Fruit fly (Drosophila melanogaster) whole organism: Measurements from ENCODE around the gene SPR.

Experiments
- CG8478 ChIP-seq: fragments of >200 bp; optimal IDR thresholded peaks from 2 replicates; lab custom pipeline; 2018; ENCODE audit warnings: inconsistent platforms
- Dll ChIP-seq: fragments of >200 bp; optimal IDR thresholded peaks from 2 replicates; lab custom pipeline; 2017
- pan ChIP-seq: fragments of >200 bp; optimal IDR thresholded peaks from 2 replicates; lab custom pipeline; 2017
- psq ChIP-seq: fragments of >200 bp; optimal IDR thresholded peaks from 2 replicates; lab custom pipeline; 2017
- usp ChIP-seq: fragments of >200 bp; optimal IDR thresholded peaks from 2 replicates; lab custom pipeline; 2017; ENCODE audit warnings: missing biosample characterization, missing genetic modification characterization, mixed read lengths

- TF ChIP-seq pan (lab: Kevin White, UChicago) (no peak), psq (lab: Kevin White, UChicago) (no peak), CG8478 (lab: Kevin White, UChicago) (no peak), Dll (lab: Kevin White, UChicago) (no peak), usp (GFP tag; lab: Kevin White, UChicago) (no peak)
These were observed 54.7 kb downstream of the SPR start, which contains the start of the genes CG32762 and CG4151 for dm6 chrX:5501129-5501528.
